Worm (Caenorhabditis elegans) whole organism, L1 larva: ENCODE data around the gene nhr-121.
"Not testable (repeated sequence)": the region's sequence is repeated elsewhere in the genome, so short reads cannot be mapped to it uniquely, and the experiment has no call there.

Experiments used
- C04F5.9 ChIP-seq: sonication (generic microtip); optimal IDR thresholded peaks from 2 replicates; lab custom pipeline; 2016; ENCODE audit warnings: missing genetic modification characterization, missing compliant biosample characterization
- C16A3.4 ChIP-seq: fragments of 150-350 bp; optimal IDR thresholded peaks from 2 replicates; lab custom pipeline; 2014; ENCODE audit warnings: missing biosample characterization, missing genetic modification characterization
- C34B4.2 ChIP-seq: sonication (generic microtip); optimal IDR thresholded peaks from 2 replicates; lab custom pipeline; 2017; ENCODE audit warnings: mild to moderate bottlenecking, missing genetic modification characterization, missing compliant biosample characterization
- F16B12.6 ChIP-seq: fragments of 150-350 bp; optimal IDR thresholded peaks from 2 replicates; lab custom pipeline; 2014; ENCODE audit warnings: missing biosample characterization, missing genetic modification characterization
- ceh-8 ChIP-seq: fragments of 200-800 bp; sonication (Bioruptor generic); optimal IDR thresholded peaks from 2 replicates; lab custom pipeline; 2018; ENCODE audit warnings: mild to moderate bottlenecking, missing genetic modification characterization, moderate library complexity, missing compliant biosample characterization
- ceh-82 ChIP-seq, 3 experiments: fragments of 150-350 bp in 1 of 3; sonication (generic microtip) in 2 of 3; optimal IDR thresholded peaks; 2 replicates each; lab custom pipeline; 2014 to 2017; ENCODE audit warnings: missing biosample characterization in 3 of 3, missing genetic modification characterization in 3 of 3
- ceh-90 ChIP-seq: sonication (generic microtip); optimal IDR thresholded peaks from 2 replicates; lab custom pipeline; 2016; ENCODE audit warnings: missing genetic modification characterization, missing compliant biosample characterization
- dpl-1 ChIP-seq, 3 experiments: fragments of 150-350 bp in 2 of 3; sonication (generic microtip) in 1 of 3; optimal IDR thresholded peaks; 2 replicates each; lab custom pipeline; 2014 to 2017; ENCODE audit warnings: missing biosample characterization in 3 of 3, missing genetic modification characterization in 3 of 3, missing genetic modification reagents in 3 of 3
- efl-1 ChIP-seq, 4 experiments: fragments of 150-350 bp; optimal IDR thresholded peaks in 3 of 4; peaks in 1 of 4; 1 replicate in 1 of 4; 2 replicates in 3 of 4; lab custom pipeline; 2014; ENCODE audit warnings: missing biosample characterization in 2 of 4, missing genetic modification characterization in 2 of 4, missing genetic modification reagents in 2 of 4
- elt-2 ChIP-seq: sonication (generic microtip); optimal IDR thresholded peaks from 2 replicates; lab custom pipeline; 2016; ENCODE audit warnings: missing genetic modification characterization, mild to moderate bottlenecking, inconsistent platforms, missing compliant biosample characterization, missing genetic modification reagents
- ets-5 ChIP-seq: fragments of 200-800 bp; sonication (Bioruptor generic); IDR thresholded peaks from 2 replicates; pipeline ENCODE4 v1.3.6; 2022; ENCODE audit warnings: missing genetic modification characterization, missing compliant biosample characterization
- fkh-10 ChIP-seq: sonication (generic microtip); optimal IDR thresholded peaks from 2 replicates; lab custom pipeline; 2017; ENCODE audit warnings: missing biosample characterization, missing genetic modification reagents, missing genetic modification characterization
- fkh-8 ChIP-seq: sonication (generic microtip); optimal IDR thresholded peaks from 2 replicates; lab custom pipeline; 2016; ENCODE audit warnings: mild to moderate bottlenecking, missing genetic modification characterization, missing compliant biosample characterization
- hlh-17 ChIP-seq: fragments of 200-800 bp; sonication (Bioruptor generic); optimal IDR thresholded peaks from 2 replicates; lab custom pipeline; 2018; ENCODE audit warnings: missing genetic modification characterization, mild to moderate bottlenecking, missing compliant biosample characterization, moderate library complexity, borderline replicate concordance
- lin-14 ChIP-seq: fragments of 200-800 bp; sonication (Bioruptor generic); optimal IDR thresholded peaks from 2 replicates; lab custom pipeline; 2018; ENCODE audit warnings: mild to moderate bottlenecking, missing genetic modification characterization, moderate library complexity, missing compliant biosample characterization
- mdl-1 ChIP-seq, 2 experiments: fragments of 150-350 bp; optimal IDR thresholded peaks; 2 replicates each; lab custom pipeline; 2014 to 2017; ENCODE audit warnings: missing biosample characterization in 2 of 2, missing genetic modification characterization in 2 of 2, inconsistent platforms in 1 of 2
- mef-2 ChIP-seq: fragments of 150-350 bp; optimal IDR thresholded peaks from 2 replicates; lab custom pipeline; 2014; ENCODE audit warnings: missing biosample characterization, missing genetic modification characterization
- mep-1 ChIP-seq: fragments of 150-350 bp; optimal IDR thresholded peaks from 2 replicates; lab custom pipeline; 2014; ENCODE audit warnings: missing biosample characterization, missing genetic modification characterization
- nhr-28 ChIP-seq: fragments of 150-350 bp; optimal IDR thresholded peaks from 2 replicates; lab custom pipeline; 2014; ENCODE audit warnings: missing biosample characterization, missing genetic modification characterization
- nhr-47 ChIP-seq: sonication (generic microtip); optimal IDR thresholded peaks from 2 replicates; lab custom pipeline; 2016; ENCODE audit warnings: mild to moderate bottlenecking, missing genetic modification characterization, moderate library complexity, missing compliant biosample characterization
- nhr-71 ChIP-seq: sonication (generic microtip); optimal IDR thresholded peaks from 2 replicates; lab custom pipeline; 2016; ENCODE audit warnings: mild to moderate bottlenecking, missing genetic modification characterization, moderate library complexity, missing compliant biosample characterization
- nhr-76 ChIP-seq: sonication (generic microtip); optimal IDR thresholded peaks from 2 replicates; lab custom pipeline; 2017; ENCODE audit warnings: missing biosample characterization, missing genetic modification characterization
- nhr-77 ChIP-seq: fragments of 150-350 bp; optimal IDR thresholded peaks from 2 replicates; lab custom pipeline; 2014; ENCODE audit warnings: missing biosample characterization, missing genetic modification characterization
- pax-3 ChIP-seq: fragments of 200-800 bp; sonication (Bioruptor generic); optimal IDR thresholded peaks from 2 replicates; lab custom pipeline; 2018; ENCODE audit warnings: mild to moderate bottlenecking, missing genetic modification characterization, moderate library complexity, missing compliant biosample characterization
- sox-4 ChIP-seq: sonication (generic microtip); optimal IDR thresholded peaks from 2 replicates; lab custom pipeline; 2016; ENCODE audit warnings: missing genetic modification characterization, missing compliant biosample characterization
- sptf-1 ChIP-seq: fragments of 150-350 bp; optimal IDR thresholded peaks from 2 replicates; lab custom pipeline; 2014; ENCODE audit warnings: missing biosample characterization, missing genetic modification characterization
- unc-86 ChIP-seq: sonication (generic microtip); optimal IDR thresholded peaks from 2 replicates; lab custom pipeline; 2016; ENCODE audit warnings: missing genetic modification characterization, missing compliant biosample characterization
- xbp-1 ChIP-seq: sonication (generic microtip); optimal IDR thresholded peaks from 2 replicates; lab custom pipeline; 2016; ENCODE audit warnings: missing genetic modification characterization, missing compliant biosample characterization
- zag-1 ChIP-seq: fragments of 150-350 bp; optimal IDR thresholded peaks from 2 replicates; lab custom pipeline; 2014; ENCODE audit warnings: missing biosample characterization, missing genetic modification characterization
- zip-4 ChIP-seq: fragments of 200-800 bp; sonication (Bioruptor generic); optimal IDR thresholded peaks from 2 replicates; lab custom pipeline; 2018; ENCODE audit warnings: mild to moderate bottlenecking, missing genetic modification characterization, moderate library complexity, missing compliant biosample characterization

nhr-121 gene

ce11 chrIII:2460403-2460802 is 5.8 kb upstream of the nhr-121 start:
- not testable (repeated sequence) for TF ChIP-seq efl-1 (optimal IDR thresholded peaks at IDR 0.05; lab: Kevin White, UChicago)
- peak in 1 of 2 experiments; percentile 9 for TF ChIP-seq efl-1 (GFP tag; optimal IDR thresholded peaks at IDR 0.05 in 1 of 2; lab: Kevin White, UChicago)
- TF ChIP-seq, all 84 proteins: peak for 1; not testable (repeated sequence) for 83

ce11 chrIII:2458742-2459141 is 4.1 kb upstream of the nhr-121 start, which contains the start of gene E02H9.3:
TSS of gene E02H9.3 (plus strand) at chrIII:2459042.
- TF ChIP-seq fkh-8 (tag; lab: Kevin White, UChicago); C04F5.9 (tag; lab: Kevin White, UChicago); dpl-1 (GFP tag; optimal IDR thresholded peaks at IDR 0.05; lab: Kevin White, UChicago): not testable (repeated sequence)

DNA sequence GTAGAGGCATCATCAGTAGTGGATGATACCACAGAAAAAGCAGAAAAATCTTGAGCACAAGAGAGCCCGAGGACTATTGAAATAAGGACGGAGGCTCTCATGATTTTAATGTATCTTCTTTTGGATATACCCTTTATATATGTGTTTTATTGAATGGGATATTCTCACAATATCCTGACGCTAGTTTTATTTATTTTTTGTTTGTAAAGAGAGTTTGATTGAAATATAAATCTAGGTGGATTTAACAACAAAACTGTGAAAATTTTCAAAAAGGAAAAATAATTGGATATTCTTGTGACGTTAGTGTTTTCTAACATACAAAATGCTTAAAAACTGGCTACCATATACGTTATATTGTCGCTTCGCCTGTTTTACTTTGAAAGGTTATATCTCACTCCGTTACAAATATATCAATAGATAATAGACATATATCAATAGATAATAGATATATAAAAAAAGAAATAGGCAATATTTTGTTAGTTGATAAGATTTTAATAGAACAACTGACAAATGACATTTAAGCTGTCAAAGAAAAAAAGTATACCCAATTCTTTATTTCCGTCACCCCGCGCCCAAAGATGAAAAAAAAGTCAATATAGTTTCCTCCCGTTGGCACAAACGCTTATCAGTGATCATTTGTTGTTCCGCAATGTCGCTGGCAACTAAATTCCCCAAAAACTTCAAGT is 8.9 kb downstream of the nhr-121 start, which contains the start of the genes E02H9.7 and klo-2:
Gene E02H9.7, minus strand, starts transcription at position 101 of the 686 bp plus-strand sequence.
Gene klo-2, plus strand, starts transcription at position 636 of the 686 bp plus-strand sequence.
- TF ChIP-seq unc-86 = no peak
- no peak for TF ChIP-seq nhr-47 (tag; lab: Kevin White, UChicago)
- no peak for TF ChIP-seq nhr-28
- no peak for TF ChIP-seq mdl-1 (tag; optimal IDR thresholded peaks at IDR 0.05; lab: Kevin White, UChicago)
- TF ChIP-seq ceh-90 (tag; lab: Kevin White, UChicago) = no peak
- no peak for TF ChIP-seq elt-2 (tag; lab: Kevin White, UChicago)
- TF ChIP-seq hlh-17 (GFP tag; lab: Kevin White, UChicago) = no peak
- no peak for TF ChIP-seq F16B12.6 (tag; lab: Kevin White, UChicago)
- no peak for TF ChIP-seq zag-1 (tag; lab: Kevin White, UChicago)
- no peak for TF ChIP-seq nhr-71 (tag; lab: Kevin White, UChicago)
- no peak for TF ChIP-seq C16A3.4 (tag; lab: Kevin White, UChicago)
- no peak for TF ChIP-seq nhr-77 (tag; lab: Kevin White, UChicago)
- TF ChIP-seq ceh-82 (tag; optimal IDR thresholded peaks at IDR 0.05; lab: Kevin White, UChicago) = no peak
- no peak for TF ChIP-seq mep-1 (tag; lab: Kevin White, UChicago)
- TF ChIP-seq dpl-1 (GFP tag; optimal IDR thresholded peaks at IDR 0.05; lab: Kevin White, UChicago) = no peak
- TF ChIP-seq lin-14 = no peak
- no peak for TF ChIP-seq xbp-1
- no peak for TF ChIP-seq ets-5 (GFP tag; lab: Robert Waterston, UW)
- TF ChIP-seq nhr-76 (tag; lab: Kevin White, UChicago) = no peak
- TF ChIP-seq C34B4.2 (tag; lab: Kevin White, UChicago) = no peak
- TF ChIP-seq, all 84 proteins: peak for 0

DNA sequence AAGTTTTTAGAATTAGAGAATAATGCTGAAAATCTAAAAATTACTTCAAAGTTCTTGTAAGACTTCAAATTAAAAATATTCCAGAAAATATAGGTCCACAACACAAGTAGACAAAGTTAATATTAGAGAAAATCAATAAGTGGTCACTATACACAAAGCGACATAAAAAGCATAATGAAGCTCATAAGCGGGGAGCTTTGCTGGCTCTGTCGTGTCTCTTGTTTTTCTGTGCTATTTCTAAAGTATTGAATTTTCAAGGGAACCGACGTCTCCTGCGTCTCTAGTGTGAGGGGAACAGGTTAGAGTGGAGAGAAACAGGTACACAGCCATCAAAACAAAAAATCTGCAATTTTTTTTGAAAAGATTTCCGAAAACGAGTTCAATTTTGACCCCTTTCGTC is 16.1 kb downstream of the nhr-121 start, which contains the start of gene E02H9.13:
Gene E02H9.13, minus strand, starts transcription at position 199 of the 400 bp plus-strand sequence.
- TF ChIP-seq zip-4 (GFP tag; lab: Kevin White, UChicago) = no peak
- peak; percentile 9 to 10 for TF ChIP-seq efl-1 (optimal IDR thresholded peaks at IDR 0.05; lab: Kevin White, UChicago)
- TF ChIP-seq efl-1 (GFP tag; optimal IDR thresholded peaks at IDR 0.05 in 1 of 2; lab: Kevin White, UChicago) = no peak

DNA sequence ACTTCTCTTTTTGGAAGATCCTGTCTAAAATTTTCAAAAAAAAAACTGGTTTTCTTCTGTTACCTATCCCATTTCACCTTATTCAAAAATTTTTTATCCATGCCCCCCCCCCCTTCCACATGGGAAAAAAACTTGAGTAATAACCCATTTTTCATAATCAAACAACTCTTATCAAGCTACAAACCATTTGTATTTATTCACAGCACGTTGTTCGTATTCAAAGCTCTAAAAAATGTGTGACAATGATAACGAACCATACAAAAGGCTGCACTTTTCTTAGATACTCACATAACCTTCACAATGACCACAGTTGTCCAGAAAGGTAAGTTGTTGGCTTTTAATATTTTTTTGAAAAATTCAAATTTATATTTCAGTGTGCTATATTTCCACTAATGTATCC is 18.8 kb downstream of the nhr-121 start, which contains the start of gene E02H9.6:
Gene E02H9.6, plus strand, starts transcription at position 301 of the 400 bp plus-strand sequence.
- not testable (repeated sequence) for TF ChIP-seq fkh-10 (GFP tag; lab: Kevin White, UChicago); pax-3; sptf-1 (tag; lab: Kevin White, UChicago)

DNA sequence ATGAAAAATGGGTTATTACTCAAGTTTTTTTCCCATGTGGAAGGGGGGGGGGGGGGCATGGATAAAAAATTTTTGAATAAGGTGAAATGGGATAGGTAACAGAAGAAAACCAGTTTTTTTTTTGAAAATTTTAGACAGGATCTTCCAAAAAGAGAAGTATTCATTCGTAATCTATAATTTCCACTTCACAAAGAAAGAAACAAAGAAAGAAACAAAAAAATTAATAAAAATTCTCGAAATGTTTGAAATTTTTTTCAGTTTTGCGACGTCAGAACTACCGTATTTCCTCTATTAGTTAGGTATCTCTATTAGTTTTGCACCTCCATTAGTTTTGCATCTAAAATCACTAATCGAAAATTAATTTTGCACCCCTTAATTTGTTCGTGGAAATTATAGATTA is 19.2 kb downstream of the nhr-121 start, which contains the start of gene W04B5.6:
Gene W04B5.6, minus strand, starts transcription at position 101 of the 400 bp plus-strand sequence.
- TF ChIP-seq ceh-8 (GFP tag; lab: Kevin White, UChicago); mef-2 (tag; lab: Kevin White, UChicago); sox-4: not testable (repeated sequence)
